Worm (Caenorhabditis elegans) whole organism, young adult: ENCODE data around the gene srh-16.
A peak's percentile ranks its signal among the peaks of the same experiment; 100 is the strongest.

Source experiments
- C06A6.2 ChIP-seq: fragments of 200-800 bp; sonication (Bioruptor generic); conservative IDR thresholded peaks from 2 replicates; pipeline ENCODE4 v1.3.6; 2022; ENCODE audit warnings: missing genetic modification characterization, missing compliant biosample characterization
- F10E7.11 ChIP-seq: sonication (generic microtip); optimal IDR thresholded peaks from 2 replicates; lab custom pipeline; 2017; ENCODE audit warnings: mild to moderate bottlenecking, missing genetic modification characterization, moderate library complexity, missing compliant biosample characterization
- F49E8.2 ChIP-seq: sonication (generic microtip); optimal IDR thresholded peaks from 3 replicates; lab custom pipeline; 2017; ENCODE audit warnings: missing genetic modification characterization, mild to moderate bottlenecking, missing compliant biosample characterization, antibody characterized with exemption, moderate library complexity; ENCODE audit not compliant: insufficient read depth
- K11D2.4 ChIP-seq: fragments of 200-800 bp; sonication (Bioruptor generic); IDR thresholded peaks from 2 replicates; pipeline ENCODE4 v1.3.6; 2022; ENCODE audit warnings: missing genetic modification reagents, missing genetic modification characterization, missing compliant biosample characterization
- K12H6.12 ChIP-seq: fragments of 200-800 bp; sonication (Bioruptor generic); optimal IDR thresholded peaks from 2 replicates; lab custom pipeline; 2018; ENCODE audit warnings: mild to moderate bottlenecking, missing genetic modification characterization, missing compliant biosample characterization
- T26A5.8 ChIP-seq: sonication (generic microtip); optimal IDR thresholded peaks from 2 replicates; lab custom pipeline; 2016; ENCODE audit warnings: missing genetic modification characterization, missing compliant biosample characterization
- Y53G8AR.9 ChIP-seq: fragments of 200-800 bp; sonication (Bioruptor generic); conservative IDR thresholded peaks from 2 replicates; pipeline ENCODE4 v1.3.6; 2022; ENCODE audit warnings: missing genetic modification reagents, missing genetic modification characterization, missing compliant biosample characterization
- attf-3 ChIP-seq: fragments of 200-800 bp; sonication (Bioruptor generic); conservative IDR thresholded peaks from 2 replicates; pipeline ENCODE4 v1.3.6; 2022; ENCODE audit warnings: missing genetic modification reagents, missing genetic modification characterization, missing compliant biosample characterization
- attf-5 ChIP-seq: fragments of 200-800 bp; sonication (Bioruptor generic); optimal IDR thresholded peaks from 2 replicates; lab custom pipeline; 2018; ENCODE audit warnings: mild to moderate bottlenecking, missing genetic modification characterization, missing compliant biosample characterization
- cebp-1 ChIP-seq, 2 experiments: fragments of 200-800 bp in 1 of 2; sonication (Bioruptor generic) in 1 of 2; sonication (generic microtip) in 1 of 2; IDR thresholded peaks in 1 of 2; optimal IDR thresholded peaks in 1 of 2; 2 replicates each; pipeline versions ENCODE4 v1.3.6 to Lab custom; 2017 to 2022; ENCODE audit warnings: missing compliant biosample characterization in 2 of 2, missing genetic modification characterization in 2 of 2, mild to moderate bottlenecking in 1 of 2, missing genetic modification reagents in 1 of 2, moderate library complexity in 1 of 2
- ceh-100 ChIP-seq: fragments of 200-800 bp; sonication (Bioruptor generic); IDR thresholded peaks from 2 replicates; pipeline ENCODE4 v1.3.6; 2022; ENCODE audit warnings: missing genetic modification reagents, missing genetic modification characterization, missing compliant biosample characterization
- ceh-27 ChIP-seq: fragments of 200-800 bp; sonication (Bioruptor generic); optimal IDR thresholded peaks from 2 replicates; lab custom pipeline; 2018; ENCODE audit warnings: mild to moderate bottlenecking, missing genetic modification characterization, moderate library complexity, missing compliant biosample characterization
- ceh-40 ChIP-seq: fragments of 200-800 bp; sonication (Bioruptor generic); IDR thresholded peaks from 2 replicates; pipeline ENCODE4 v1.3.6; 2022; ENCODE audit warnings: missing genetic modification characterization, missing compliant biosample characterization
- ceh-58 ChIP-seq: fragments of 200-800 bp; sonication (Bioruptor generic); IDR thresholded peaks from 2 replicates; pipeline ENCODE4 v1.3.6; 2022; ENCODE audit warnings: missing genetic modification characterization, missing compliant biosample characterization
- chd-7 ChIP-seq: sonication (generic microtip); optimal IDR thresholded peaks from 2 replicates; lab custom pipeline; 2016; ENCODE audit warnings: mild to moderate bottlenecking, missing genetic modification characterization, moderate library complexity, missing compliant biosample characterization
- fkh-3 ChIP-seq: sonication (generic microtip); optimal IDR thresholded peaks from 2 replicates; lab custom pipeline; 2016; ENCODE audit warnings: mild to moderate bottlenecking, missing genetic modification characterization, missing compliant biosample characterization
- gei-17 ChIP-seq: fragments of 200-800 bp; sonication (Bioruptor generic); optimal IDR thresholded peaks from 2 replicates; lab custom pipeline; 2018; ENCODE audit warnings: mild to moderate bottlenecking, missing genetic modification characterization, missing compliant biosample characterization
- him-1 ChIP-seq: sonication (generic microtip); optimal IDR thresholded peaks from 2 replicates; lab custom pipeline; 2016; ENCODE audit warnings: missing genotype, missing genetic modification reagents, missing genetic modification characterization, missing compliant biosample characterization
- let-526 ChIP-seq: fragments of 200-800 bp; sonication (Bioruptor generic); IDR thresholded peaks from 2 replicates; pipeline ENCODE4 v1.3.6; 2022; ENCODE audit warnings: missing genetic modification reagents, missing genetic modification characterization, missing compliant biosample characterization
- let-607 ChIP-seq, 2 experiments: fragments of 200-800 bp in 1 of 2; sonication (Bioruptor generic) in 1 of 2; sonication (generic microtip) in 1 of 2; optimal IDR thresholded peaks; 2 replicates each; lab custom pipeline; 2016 to 2018; ENCODE audit warnings: mild to moderate bottlenecking in 2 of 2, missing compliant biosample characterization in 2 of 2, missing genetic modification characterization in 2 of 2, moderate library complexity in 2 of 2, missing genotype in 1 of 2
- lin-40 ChIP-seq: sonication (generic microtip); optimal IDR thresholded peaks from 2 replicates; lab custom pipeline; 2016; ENCODE audit warnings: missing genetic modification characterization, mild to moderate bottlenecking, missing compliant biosample characterization, missing genotype, missing genetic modification reagents
- lsl-1 ChIP-seq: fragments of 200-800 bp; sonication (Bioruptor generic); optimal IDR thresholded peaks from 2 replicates; lab custom pipeline; 2018; ENCODE audit warnings: mild to moderate bottlenecking, missing genetic modification characterization, moderate library complexity, missing compliant biosample characterization
- mel-28 ChIP-seq: sonication (generic microtip); optimal IDR thresholded peaks from 2 replicates; lab custom pipeline; 2016; ENCODE audit warnings: borderline replicate concordance, mild to moderate bottlenecking, missing genetic modification characterization, missing compliant biosample characterization
- nhr-27 ChIP-seq: fragments of 200-800 bp; sonication (Bioruptor generic); optimal IDR thresholded peaks from 2 replicates; lab custom pipeline; 2018; ENCODE audit warnings: mild to moderate bottlenecking, missing genetic modification characterization, moderate library complexity, missing compliant biosample characterization
- nhr-80 ChIP-seq: sonication (generic microtip); optimal IDR thresholded peaks from 2 replicates; lab custom pipeline; 2016; ENCODE audit warnings: missing genetic modification characterization, missing compliant biosample characterization
- rcor-1 ChIP-seq: fragments of 200-800 bp; sonication (Bioruptor generic); IDR thresholded peaks from 2 replicates; pipeline ENCODE4 v1.3.6; 2022; ENCODE audit warnings: missing genetic modification reagents, missing genetic modification characterization, missing compliant biosample characterization
- rpc-1 ChIP-seq, 2 experiments: fragments of 150-350 bp in 1 of 2; sonication (generic microtip) in 1 of 2; optimal IDR thresholded peaks; 2 replicates each; lab custom pipeline; 2014 to 2018; ENCODE audit warnings: missing biosample characterization in 1 of 2, missing genetic modification characterization in 1 of 2, missing genetic modification reagents in 1 of 2, missing genotype in 1 of 2
- sdz-38 ChIP-seq: sonication (generic microtip); optimal IDR thresholded peaks from 2 replicates; lab custom pipeline; 2016; ENCODE audit warnings: missing genotype, missing genetic modification characterization, missing compliant biosample characterization
- snpc-1.3 ChIP-seq: sonication (generic microtip); optimal IDR thresholded peaks from 2 replicates; lab custom pipeline; 2017; ENCODE audit warnings: missing genetic modification characterization, mild to moderate bottlenecking, missing compliant biosample characterization, antibody characterized with exemption, moderate library complexity, missing genotype, missing genetic modification reagents; ENCODE audit not compliant: insufficient read depth
- sptf-2 ChIP-seq: fragments of 200-800 bp; sonication (Bioruptor generic); optimal IDR thresholded peaks from 2 replicates; lab custom pipeline; 2018; ENCODE audit warnings: mild to moderate bottlenecking, missing genetic modification characterization, missing compliant biosample characterization
- unc-62 ChIP-seq: fragments of 150-350 bp; optimal IDR thresholded peaks from 2 replicates; lab custom pipeline; 2014; ENCODE audit warnings: missing biosample characterization, missing genetic modification reagents, missing genetic modification characterization
- ztf-25 ChIP-seq: fragments of 200-800 bp; sonication (Bioruptor generic); IDR thresholded peaks from 2 replicates; pipeline ENCODE4 v1.3.6; 2022; ENCODE audit warnings: missing genetic modification reagents, missing genetic modification characterization, missing compliant biosample characterization
- ztf-28 ChIP-seq: fragments of 200-800 bp; sonication (Bioruptor generic); IDR thresholded peaks from 2 replicates; pipeline ENCODE4 v1.3.6; 2022; ENCODE audit warnings: missing genetic modification reagents, missing genetic modification characterization, missing compliant biosample characterization
- ztf-3 ChIP-seq: fragments of 200-800 bp; sonication (Bioruptor generic); optimal IDR thresholded peaks from 2 replicates; lab custom pipeline; 2018; ENCODE audit warnings: mild to moderate bottlenecking, missing genetic modification characterization, missing compliant biosample characterization
- ztf-6 ChIP-seq: fragments of 200-800 bp; sonication (Bioruptor generic); IDR thresholded peaks from 2 replicates; pipeline ENCODE4 v1.3.6; 2022; ENCODE audit warnings: missing genetic modification reagents, missing genetic modification characterization, missing compliant biosample characterization

Gene srh-16

DNA sequence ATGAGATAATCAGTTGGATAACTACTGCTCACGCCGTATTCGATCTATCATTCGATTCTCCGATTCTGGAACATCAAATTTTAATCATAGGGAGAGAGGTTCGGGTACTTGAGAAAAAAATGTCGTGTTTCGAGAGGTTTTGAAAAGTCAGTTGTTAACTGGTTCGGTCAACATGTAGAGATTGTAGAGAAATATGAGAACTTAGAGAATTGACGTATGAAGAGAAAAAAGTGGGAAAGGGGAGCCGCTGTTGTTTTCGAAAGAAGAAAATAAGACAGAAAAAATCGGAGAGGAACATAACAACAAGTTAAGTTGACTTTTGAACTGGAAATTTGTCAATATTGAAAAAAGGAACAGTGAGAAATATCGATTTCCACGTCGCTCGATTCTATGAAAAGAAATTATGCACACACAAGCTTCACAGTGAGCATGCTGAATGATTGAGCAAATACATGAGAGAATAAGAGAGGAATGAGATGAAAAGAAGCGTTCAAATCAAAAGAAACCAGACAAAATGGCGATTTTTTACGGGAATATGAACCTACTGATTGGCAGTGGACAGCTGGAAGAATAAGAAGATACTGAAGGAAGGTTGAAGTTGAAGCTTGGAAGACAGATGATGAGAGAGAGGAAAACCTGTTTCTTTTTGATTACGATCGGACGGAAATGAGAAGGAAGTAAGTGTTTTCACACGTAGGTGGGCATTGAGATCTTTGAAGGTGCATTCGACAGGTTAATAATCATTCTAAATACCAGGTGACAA lies 46.5 kb upstream of the srh-16 start, which contains the start of the genes T04H1.13, slfl-5 and rad-50:
Gene T04H1.13, minus strand, starts transcription at position 51 of the 763 bp plus-strand sequence.
Gene slfl-5, minus strand, starts transcription at position 65 of the 763 bp plus-strand sequence.
Gene rad-50, plus strand, starts transcription at position 667 of the 763 bp plus-strand sequence.
- no peak for TF ChIP-seq unc-62 (GFP tag; lab: Kevin White, UChicago)
- no peak for TF ChIP-seq ceh-40 (GFP tag; lab: Robert Waterston, UW)
- no peak for TF ChIP-seq T26A5.8 (tag; lab: Kevin White, UChicago)
- peak; percentile 31 for TF ChIP-seq ceh-27 (GFP tag; lab: Kevin White, UChicago)
- TF ChIP-seq ceh-58 (GFP tag; lab: Robert Waterston, UW), result no peak
- no peak for TF ChIP-seq ztf-6 (GFP tag; lab: Robert Waterston, UW)
- peak; percentile 76 for TF ChIP-seq nhr-80 (tag; lab: Kevin White, UChicago)
- TF ChIP-seq Y53G8AR.9 (GFP tag; lab: Robert Waterston, UW), result no peak
- TF ChIP-seq let-607 (tag; optimal IDR thresholded peaks at IDR 0.05; lab: Kevin White, UChicago), result peak; percentile 82 to 92
- no peak for TF ChIP-seq cebp-1 (GFP tag; IDR thresholded peaks at IDR 0.05; lab: Robert Waterston, UW)
- TF ChIP-seq cebp-1 (tag; optimal IDR thresholded peaks at IDR 0.05; lab: Kevin White, UChicago), result no peak
- TF ChIP-seq snpc-1.3 (tag; lab: Kevin White, UChicago), result no peak
- TF ChIP-seq rpc-1 (optimal IDR thresholded peaks at IDR 0.05; lab: Kevin White, UChicago), result no peak
- no peak for TF ChIP-seq rpc-1 (tag; optimal IDR thresholded peaks at IDR 0.05; lab: Kevin White, UChicago)
- no peak for TF ChIP-seq let-526 (GFP tag; lab: Robert Waterston, UW)
- TF ChIP-seq fkh-3, result no peak
- TF ChIP-seq F49E8.2 (tag; lab: Kevin White, UChicago), result no peak
- TF ChIP-seq F10E7.11 (tag; lab: Kevin White, UChicago), result no peak
- TF ChIP-seq ztf-3 (GFP tag; lab: Kevin White, UChicago), result no peak

DNA sequence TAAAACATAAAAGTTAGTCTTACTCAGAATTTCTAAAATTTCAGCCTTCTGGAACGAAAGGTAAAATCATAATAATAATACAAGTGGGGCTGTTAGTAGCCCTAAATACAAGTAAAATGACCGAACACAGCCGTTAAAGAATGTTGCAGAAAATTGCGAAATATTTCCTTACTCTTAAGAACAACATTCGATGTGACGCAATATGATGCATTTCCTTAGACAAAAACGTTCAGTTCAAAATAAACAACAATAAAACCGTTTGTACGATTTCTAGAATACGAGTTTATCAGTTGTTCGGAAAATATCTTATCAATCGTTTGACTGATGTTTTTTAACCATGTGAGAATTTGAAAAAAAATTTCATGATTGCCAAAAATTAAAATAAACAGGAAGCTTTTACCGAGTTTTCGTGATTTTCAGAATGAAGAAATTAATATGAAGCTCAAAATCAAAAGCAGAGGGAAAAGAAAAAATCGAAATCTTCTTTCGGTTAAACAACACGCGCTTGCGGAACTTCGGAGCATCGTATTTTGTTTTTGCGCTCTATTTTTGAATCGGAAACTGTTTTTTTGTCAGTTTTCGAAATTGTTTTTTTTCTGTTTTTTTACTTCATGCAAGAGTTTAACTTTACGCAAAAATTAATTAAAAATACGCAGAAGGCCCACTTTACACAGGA lies 45.7 kb upstream of the srh-16 start:
- TF ChIP-seq cebp-1 (GFP tag; IDR thresholded peaks at IDR 0.05; lab: Robert Waterston, UW), result peak; percentile 77; the same call in 1 of the 2 replicates
- TF ChIP-seq cebp-1 (tag; optimal IDR thresholded peaks at IDR 0.05; lab: Kevin White, UChicago), result peak; percentile 94
- no peak for TF ChIP-seq rcor-1 (GFP tag; lab: Robert Waterston, UW)
- no peak for TF ChIP-seq mel-28 (tag; lab: Kevin White, UChicago)
- TF ChIP-seq attf-3 (GFP tag; lab: Robert Waterston, UW), result peak; percentile 90
- no peak for TF ChIP-seq nhr-80 (tag; lab: Kevin White, UChicago)
- TF ChIP-seq ztf-28 (GFP tag; lab: Robert Waterston, UW), result no peak
- no peak for TF ChIP-seq Y53G8AR.9 (GFP tag; lab: Robert Waterston, UW)

DNA sequence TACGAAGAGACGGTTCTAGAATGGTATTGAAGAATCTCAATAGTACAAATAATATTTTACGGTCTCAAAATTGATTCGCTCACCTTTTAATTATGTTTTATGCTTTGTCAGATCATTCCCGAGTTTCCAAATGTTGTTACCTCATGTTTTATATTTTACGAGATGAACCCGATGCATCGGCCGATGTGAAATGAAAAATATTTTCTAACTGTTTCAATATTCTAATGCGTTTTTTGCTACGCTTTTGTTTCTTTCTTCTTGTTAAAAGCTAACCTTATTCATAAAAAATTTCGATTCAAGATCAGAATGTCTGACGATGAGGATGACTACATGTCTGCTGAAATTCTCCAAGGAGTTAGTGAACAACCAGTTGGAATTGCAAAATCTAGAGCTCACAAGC lies 40.6 kb upstream of the srh-16 start, which contains the start of gene T04H1.5:
Gene T04H1.5, plus strand, starts transcription at position 301 of the 400 bp plus-strand sequence.
- TF ChIP-seq K11D2.4 (no peak), attf-5 (GFP tag; lab: Kevin White, UChicago) (no peak), sdz-38 (no peak), sptf-2 (GFP tag; lab: Kevin White, UChicago) (no peak), ceh-100 (GFP tag; lab: Robert Waterston, UW) (no peak), gei-17 (GFP tag; lab: Kevin White, UChicago) (no peak), lin-40 (tag; lab: Kevin White, UChicago) (no peak), K12H6.12 (no peak), chd-7 (tag; lab: Kevin White, UChicago) (no peak), him-1 (tag; lab: Kevin White, UChicago) (no peak), C06A6.2 (no peak), ztf-25 (GFP tag; lab: Robert Waterston, UW) (no peak), lsl-1 (no peak), nhr-27 (no peak)
- TF ChIP-seq, all 124 proteins: peak for 0
